Fruit fly (Drosophila melanogaster) whole organism, embryonic: ENCODE data around the gene teq.
A peak's percentile ranks its signal among the peaks of the same experiment; 100 is the strongest.

ENCODE experiments used
- Abd-B ChIP-seq: fragments of 200-800 bp; sonication (Bioruptor generic); optimal IDR thresholded peaks from 2 replicates; lab custom pipeline; 2018; ENCODE audit warnings: missing biosample characterization, mild to moderate bottlenecking, missing genetic modification characterization, moderate library complexity
- B-H2 ChIP-seq: fragments of 200-800 bp; sonication (Bioruptor generic); optimal IDR thresholded peaks from 2 replicates; lab custom pipeline; 2018; ENCODE audit warnings: missing biosample characterization, mild to moderate bottlenecking, missing genetic modification characterization
- CG10654 ChIP-seq: fragments of 200-800 bp; sonication (Bioruptor generic); optimal IDR thresholded peaks from 2 replicates; lab custom pipeline; 2016; ENCODE audit warnings: missing biosample characterization, missing genetic modification characterization
- CG11398 ChIP-seq: fragments of 200-800 bp; sonication (Bioruptor generic); optimal IDR thresholded peaks from 2 replicates; lab custom pipeline; 2016; ENCODE audit warnings: missing biosample characterization, missing genetic modification characterization
- CG11560 ChIP-seq: fragments of 200-800 bp; sonication (Bioruptor generic); IDR thresholded peaks from 3 replicates; pipeline ENCODE4 v1.3.6; 2022; ENCODE audit warnings: missing biosample characterization, missing genetic modification characterization
- CG12236 ChIP-seq: fragments of 200-800 bp; sonication (Bioruptor generic); optimal IDR thresholded peaks from 2 replicates; lab custom pipeline; 2016; ENCODE audit warnings: missing biosample characterization, missing genetic modification characterization
- CG14710 ChIP-seq: fragments of 200-800 bp; sonication (Bioruptor generic); optimal IDR thresholded peaks from 3 replicates; lab custom pipeline; 2019; ENCODE audit warnings: missing biosample characterization, mild to moderate bottlenecking, missing genetic modification characterization, moderate library complexity
- CG15479 ChIP-seq: fragments of 200-800 bp; sonication (Bioruptor generic); optimal IDR thresholded peaks from 3 replicates; lab custom pipeline; 2019; ENCODE audit warnings: missing biosample characterization, mild to moderate bottlenecking, missing genetic modification characterization, moderate library complexity
- CG16813 ChIP-seq: fragments of 200-800 bp; sonication (Bioruptor generic); IDR thresholded peaks from 3 replicates; pipeline ENCODE4 v1.3.6; 2022; ENCODE audit warnings: missing biosample characterization, missing genetic modification characterization; ENCODE audit not compliant: partially characterized antibody
- CG18262 ChIP-seq: fragments of 200-800 bp; optimal IDR thresholded peaks from 3 replicates; lab custom pipeline; 2019; ENCODE audit warnings: missing biosample characterization, mild to moderate bottlenecking, missing genetic modification characterization, moderate library complexity
- CG18619 ChIP-seq: fragments of 200-800 bp; sonication (Bioruptor generic); optimal IDR thresholded peaks from 3 replicates; lab custom pipeline; 2017; ENCODE audit warnings: missing biosample characterization, mild to moderate bottlenecking, missing genetic modification characterization
- CG18764 ChIP-seq: fragments of 200-800 bp; sonication (Bioruptor generic); optimal IDR thresholded peaks from 3 replicates; lab custom pipeline; 2016; ENCODE audit warnings: missing biosample characterization, missing genetic modification characterization
- CG31365 ChIP-seq: fragments of 200-800 bp; sonication (Bioruptor generic); optimal IDR thresholded peaks from 2 replicates; lab custom pipeline; 2018; ENCODE audit warnings: missing biosample characterization, mild to moderate bottlenecking, missing genetic modification characterization
- CG4328 ChIP-seq: fragments of 200-800 bp; sonication (Bioruptor generic); optimal IDR thresholded peaks from 3 replicates; lab custom pipeline; 2017; ENCODE audit warnings: missing biosample characterization, missing genetic modification reagents, missing genetic modification characterization
- CG5245 ChIP-seq: fragments of 200-800 bp; sonication (Bioruptor generic); optimal IDR thresholded peaks from 3 replicates; lab custom pipeline; 2016; ENCODE audit warnings: missing biosample characterization, missing genetic modification characterization
- CG5953 ChIP-seq: fragments of 200-800 bp; sonication (Bioruptor generic); IDR thresholded peaks from 2 replicates; pipeline ENCODE4 v1.3.6; 2022; ENCODE audit warnings: missing biosample characterization, missing genetic modification characterization
- CG7357 ChIP-seq: fragments of 200-800 bp; sonication (Bioruptor generic); IDR thresholded peaks from 3 replicates; pipeline ENCODE4 v1.3.6; 2022; ENCODE audit warnings: missing biosample characterization, missing genetic modification characterization
- CG7556 ChIP-seq: fragments of 200-800 bp; sonication (Bioruptor generic); optimal IDR thresholded peaks from 2 replicates; lab custom pipeline; 2017; ENCODE audit warnings: missing biosample characterization, mild to moderate bottlenecking, missing genetic modification characterization
- CG7928 ChIP-seq: fragments of 200-800 bp; sonication (Bioruptor generic); optimal IDR thresholded peaks from 2 replicates; lab custom pipeline; 2017; ENCODE audit warnings: missing biosample characterization, mild to moderate bottlenecking, missing genetic modification characterization
- CG8388 ChIP-seq: fragments of 200-800 bp; sonication (Bioruptor generic); optimal IDR thresholded peaks from 2 replicates; lab custom pipeline; 2019; ENCODE audit warnings: missing biosample characterization, mild to moderate bottlenecking, missing genetic modification characterization, moderate library complexity
- CG8944 ChIP-seq: fragments of 200-800 bp; sonication (Bioruptor generic); optimal IDR thresholded peaks from 3 replicates; lab custom pipeline; 2016; ENCODE audit warnings: missing biosample characterization, missing genetic modification characterization
- CHES-1-like ChIP-seq: fragments of 200-800 bp; sonication (Bioruptor generic); optimal IDR thresholded peaks from 2 replicates; lab custom pipeline; 2016; ENCODE audit warnings: missing biosample characterization, missing genetic modification characterization
- D ChIP-seq, 2 experiments: fragments of 200-800 bp in 1 of 2; fragments of >200 bp in 1 of 2; sonication (Bioruptor generic) in 1 of 2; optimal IDR thresholded peaks; 2 replicates in 1 of 2; 3 replicates in 1 of 2; lab custom pipeline; 2017; ENCODE audit warnings: mild to moderate bottlenecking in 1 of 2, missing biosample characterization in 1 of 2, missing genetic modification characterization in 1 of 2, missing genetic modification reagents in 1 of 2
- Dbx ChIP-seq: fragments of 200-800 bp; sonication (Bioruptor generic); IDR thresholded peaks from 3 replicates; pipeline ENCODE4 v1.3.6; 2022; ENCODE audit warnings: missing biosample characterization, missing genetic modification characterization
- Doc2 ChIP-seq: fragments of 200-800 bp; sonication (Bioruptor generic); IDR thresholded peaks from 2 replicates; pipeline ENCODE4 v1.3.6; 2022; ENCODE audit warnings: missing biosample characterization, missing genetic modification characterization
- Dref ChIP-seq: fragments of 200-800 bp; sonication (Bioruptor generic); IDR thresholded peaks from 2 replicates; pipeline ENCODE4 v1.3.6; 2022; ENCODE audit warnings: missing biosample characterization, missing genetic modification characterization
- GATAe ChIP-seq: fragments of 200-800 bp; sonication (Bioruptor generic); conservative IDR thresholded peaks from 2 replicates; pipeline ENCODE4 v1.3.6; 2022; ENCODE audit warnings: missing biosample characterization, missing genetic modification characterization
- HLH3B ChIP-seq: fragments of 200-800 bp; sonication (Bioruptor generic); IDR thresholded peaks from 2 replicates; pipeline ENCODE4 v1.3.6; 2022; ENCODE audit warnings: missing biosample characterization, missing genetic modification characterization
- Hr39 ChIP-seq: fragments of >200 bp; optimal IDR thresholded peaks from 2 replicates; lab custom pipeline; 2017
- Ravus ChIP-seq: fragments of 200-800 bp; sonication (Bioruptor generic); IDR thresholded peaks from 2 replicates; pipeline ENCODE4 v1.3.6; 2022; ENCODE audit warnings: missing biosample characterization, missing genetic modification characterization
- Taf1 ChIP-seq: fragments of 200-800 bp; sonication (Bioruptor generic); IDR thresholded peaks from 2 replicates; pipeline ENCODE4 v1.3.6; 2022; ENCODE audit warnings: missing biosample characterization, missing genetic modification characterization
- Xbp1 ChIP-seq: fragments of 200-800 bp; sonication (Bioruptor generic); optimal IDR thresholded peaks from 3 replicates; lab custom pipeline; 2016; ENCODE audit warnings: missing biosample characterization, mild to moderate bottlenecking, missing genetic modification characterization
- ap ChIP-seq: fragments of 200-800 bp; sonication (Bioruptor generic); IDR thresholded peaks from 2 replicates; pipeline ENCODE4 v1.3.6; 2022; ENCODE audit warnings: missing biosample characterization, missing genetic modification characterization
- br ChIP-seq: fragments of >200 bp; optimal IDR thresholded peaks from 2 replicates; lab custom pipeline; 2017
- chm ChIP-seq: fragments of 200-800 bp; sonication (Bioruptor generic); IDR thresholded peaks from 2 replicates; pipeline ENCODE4 v1.3.6; 2022; ENCODE audit warnings: missing biosample characterization, missing genetic modification characterization
- corto ChIP-seq: fragments of 200-800 bp; sonication (Bioruptor generic); optimal IDR thresholded peaks from 2 replicates; lab custom pipeline; 2016; ENCODE audit warnings: missing biosample characterization, mild to moderate bottlenecking, missing genetic modification characterization, moderate library complexity
- disco-r ChIP-seq: fragments of 200-800 bp; sonication (Bioruptor generic); optimal IDR thresholded peaks from 2 replicates; lab custom pipeline; 2016; ENCODE audit warnings: missing biosample characterization, missing genetic modification characterization
- fd64A ChIP-seq: fragments of 200-800 bp; sonication (Bioruptor generic); optimal IDR thresholded peaks from 3 replicates; lab custom pipeline; 2018; ENCODE audit warnings: missing biosample characterization, mild to moderate bottlenecking, missing genetic modification characterization
- gro ChIP-seq: fragments of 200-800 bp; sonication (Bioruptor generic); optimal IDR thresholded peaks from 2 replicates; lab custom pipeline; 2016; ENCODE audit warnings: missing biosample characterization, missing genetic modification characterization
- gt ChIP-seq: fragments of 200-800 bp; sonication (Bioruptor generic); IDR thresholded peaks from 2 replicates; pipeline ENCODE4 v1.3.6; 2022; ENCODE audit warnings: missing biosample characterization, missing genetic modification characterization
- hkb ChIP-seq, 2 experiments: fragments of 200-800 bp in 1 of 2; fragments of >200 bp in 1 of 2; sonication (Bioruptor generic) in 1 of 2; IDR thresholded peaks in 1 of 2; optimal IDR thresholded peaks in 1 of 2; 2 replicates each; pipeline versions ENCODE4 v1.3.6 to Lab custom; 2017 to 2022; ENCODE audit warnings: missing biosample characterization in 1 of 2, missing genetic modification characterization in 1 of 2
- knrl ChIP-seq: fragments of 200-800 bp; sonication (Bioruptor generic); IDR thresholded peaks from 3 replicates; pipeline ENCODE4 v1.3.6; 2022; ENCODE audit warnings: missing biosample characterization, missing genetic modification characterization; ENCODE audit not compliant: partially characterized antibody
- lab ChIP-seq: fragments of 200-800 bp; sonication (Bioruptor generic); optimal IDR thresholded peaks from 3 replicates; lab custom pipeline; 2017; ENCODE audit warnings: missing biosample characterization, missing genetic modification characterization, mild to moderate bottlenecking, moderate library complexity, missing genetic modification reagents
- lov ChIP-seq, 2 experiments: fragments of 200-800 bp in 1 of 2; fragments of >200 bp in 1 of 2; sonication (Bioruptor generic) in 1 of 2; IDR thresholded peaks in 1 of 2; optimal IDR thresholded peaks in 1 of 2; 2 replicates in 1 of 2; 3 replicates in 1 of 2; pipeline versions ENCODE4 v1.3.6 to Lab custom; 2017 to 2022; ENCODE audit warnings: missing biosample characterization in 1 of 2, missing genetic modification characterization in 1 of 2
- mam ChIP-seq: fragments of 200-800 bp; sonication (Bioruptor generic); optimal IDR thresholded peaks from 3 replicates; lab custom pipeline; 2016; ENCODE audit warnings: missing biosample characterization, missing genetic modification characterization
- sna ChIP-seq: fragments of 200-800 bp; sonication (Bioruptor generic); IDR thresholded peaks from 2 replicates; pipeline ENCODE4 v1.3.6; 2022; ENCODE audit warnings: missing biosample characterization, missing genetic modification characterization; ENCODE audit not compliant: partially characterized antibody
- tin ChIP-seq: fragments of 200-800 bp; sonication (Bioruptor generic); optimal IDR thresholded peaks from 3 replicates; lab custom pipeline; 2016; ENCODE audit warnings: missing biosample characterization, missing genetic modification characterization
- twi ChIP-seq: fragments of 200-800 bp; optimal IDR thresholded peaks from 2 replicates; lab custom pipeline; 2019; ENCODE audit warnings: missing biosample characterization, mild to moderate bottlenecking, missing genetic modification characterization, moderate library complexity
- unc-4 ChIP-seq: fragments of 200-800 bp; sonication (Bioruptor generic); IDR thresholded peaks from 2 replicates; pipeline ENCODE4 v1.3.6; 2022; ENCODE audit warnings: missing biosample characterization, missing genetic modification characterization; ENCODE audit not compliant: partially characterized antibody
- vfl ChIP-seq: fragments of 200-800 bp; sonication (Bioruptor generic); optimal IDR thresholded peaks from 2 replicates; lab custom pipeline; 2016; ENCODE audit warnings: missing biosample characterization, missing genetic modification characterization

Gene teq

DNA sequence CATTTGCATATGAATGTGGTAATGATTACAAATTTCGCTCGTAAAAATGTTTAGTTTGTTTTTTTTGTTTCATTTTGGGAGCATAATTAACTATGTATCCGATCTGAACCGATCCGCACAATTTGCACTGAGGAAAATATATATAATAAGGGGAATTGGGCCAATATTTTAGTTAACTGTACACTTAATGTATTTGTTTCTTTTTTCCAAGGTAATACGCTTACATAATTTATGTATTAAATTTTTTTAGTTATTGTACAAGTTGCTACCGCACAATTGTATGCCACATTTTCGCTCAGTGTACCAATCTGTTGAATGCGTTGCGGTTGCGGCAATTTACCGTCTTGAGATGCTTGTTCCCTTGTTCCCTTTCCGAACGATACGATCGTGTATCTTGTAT, 48.8 kb upstream of the teq start (continued):
- TF ChIP-seq CG7357 (GFP tag; lab: Robert Waterston, UW): peak; percentile 70
- no peak for TF ChIP-seq B-H2 (GFP tag; lab: Kevin White, UChicago)
- peak; percentile 65 for TF ChIP-seq CG10654 (GFP tag; lab: Kevin White, UChicago)
- peak; percentile 86 for TF ChIP-seq CG18262 (tag; lab: Kevin White, UChicago)
- TF ChIP-seq HLH3B (GFP tag; lab: Robert Waterston, UW): peak; percentile 94
- peak; percentile 29 for TF ChIP-seq disco-r (GFP tag; lab: Kevin White, UChicago)
- TF ChIP-seq sna (GFP tag; lab: Robert Waterston, UW): no peak
- peak; percentile 32 for TF ChIP-seq CG31365 (tag; lab: Kevin White, UChicago)
- TF ChIP-seq knrl (GFP tag; lab: Robert Waterston, UW): no peak
- TF ChIP-seq CHES-1-like: peak; percentile 70
- peak; percentile 82 for TF ChIP-seq Abd-B (GFP tag; lab: Kevin White, UChicago)
- TF ChIP-seq lov (optimal IDR thresholded peaks at IDR 0.05; lab: Kevin White, UChicago): no peak
- peak; percentile 87; the same call in 2 of the 3 replicates for TF ChIP-seq lov (GFP tag; IDR thresholded peaks at IDR 0.05; lab: Robert Waterston, UW)
- TF ChIP-seq Doc2: peak; percentile 87
- peak; percentile 63 for TF ChIP-seq CG11398
- TF ChIP-seq tin (GFP tag; lab: Kevin White, UChicago): peak; percentile 82
- TF ChIP-seq corto (GFP tag; lab: Kevin White, UChicago): no peak
- no peak for TF ChIP-seq unc-4 (GFP tag; lab: Robert Waterston, UW)
- peak; percentile 91 for TF ChIP-seq chm
- TF ChIP-seq CG8388: peak; percentile 83
- peak; percentile 76; the same call in 2 of the 3 replicates for TF ChIP-seq CG11560 (tag; lab: Robert Waterston, UW)
- TF ChIP-seq CG7556 (GFP tag; lab: Kevin White, UChicago): peak; percentile 78
- peak; percentile 84 for TF ChIP-seq ap
- TF ChIP-seq mam (GFP tag; lab: Kevin White, UChicago): peak; percentile 81
- peak; percentile 57 for TF ChIP-seq twi (tag; lab: Kevin White, UChicago)
- peak; percentile 82 for TF ChIP-seq Xbp1
- peak; percentile 44 for TF ChIP-seq CG4328 (GFP tag; lab: Kevin White, UChicago)
- TF ChIP-seq CG18619 (GFP tag; lab: Kevin White, UChicago): peak; percentile 60
- peak; percentile 68 for TF ChIP-seq CG18764 (GFP tag; lab: Kevin White, UChicago)
- TF ChIP-seq CG7928 (GFP tag; lab: Kevin White, UChicago): no peak
- TF ChIP-seq CG5245 (GFP tag; lab: Kevin White, UChicago): peak; percentile 71
- TF ChIP-seq CG8944 (GFP tag; lab: Kevin White, UChicago): peak; percentile 75
- peak; percentile 57 for TF ChIP-seq gro (GFP tag; lab: Kevin White, UChicago)
- TF ChIP-seq CG16813: no peak
- TF ChIP-seq GATAe (GFP tag; lab: Robert Waterston, UW): no peak
- TF ChIP-seq gt (GFP tag; lab: Robert Waterston, UW): peak; percentile 77
- peak; percentile 78 for TF ChIP-seq CG12236
- no peak for TF ChIP-seq CG15479
- peak; percentile 75; the same call in 2 of the 3 replicates for TF ChIP-seq Dbx (GFP tag; lab: Robert Waterston, UW)
- no peak for TF ChIP-seq br (lab: Kevin White, UChicago)
- peak; percentile 75 for TF ChIP-seq CG14710
- TF ChIP-seq Ravus: peak; percentile 76
- TF ChIP-seq D (optimal IDR thresholded peaks at IDR 0.05; lab: Kevin White, UChicago): no peak
- peak; percentile 78 for TF ChIP-seq D (GFP tag; optimal IDR thresholded peaks at IDR 0.05; lab: Kevin White, UChicago)
- no peak for TF ChIP-seq Hr39 (lab: Kevin White, UChicago)
- peak; percentile 69 for TF ChIP-seq vfl
- peak; percentile 83 for TF ChIP-seq lab (GFP tag; lab: Kevin White, UChicago)
- peak; percentile 47 for TF ChIP-seq fd64A
- TF ChIP-seq hkb (optimal IDR thresholded peaks at IDR 0.05; lab: Kevin White, UChicago): no peak
- TF ChIP-seq hkb (GFP tag; IDR thresholded peaks at IDR 0.05; lab: Robert Waterston, UW): peak; percentile 93
- TF ChIP-seq Taf1 (GFP tag; lab: Robert Waterston, UW): peak; percentile 72
- peak; percentile 82 for TF ChIP-seq CG5953
- TF ChIP-seq Dref (GFP tag; lab: Robert Waterston, UW): no peak
